Fruit fly (Drosophila melanogaster) whole organism: ENCODE measurements around the gene Muted.

Experiments
- CG8478 ChIP-seq: fragments of >200 bp; optimal IDR thresholded peaks from 2 replicates; lab custom pipeline; 2018; ENCODE audit warnings: inconsistent platforms
- Dll ChIP-seq: fragments of >200 bp; optimal IDR thresholded peaks from 2 replicates; lab custom pipeline; 2017
- EcR ChIP-seq, 2 experiments: fragments of >200 bp; optimal IDR thresholded peaks; 2 replicates each; lab custom pipeline; 2017; ENCODE audit warnings: missing biosample characterization in 2 of 2, missing genetic modification characterization in 2 of 2, missing genetic modification reagents in 2 of 2
- pan ChIP-seq: fragments of >200 bp; optimal IDR thresholded peaks from 2 replicates; lab custom pipeline; 2017
- psq ChIP-seq: fragments of >200 bp; optimal IDR thresholded peaks from 2 replicates; lab custom pipeline; 2017
- usp ChIP-seq: fragments of >200 bp; optimal IDR thresholded peaks from 2 replicates; lab custom pipeline; 2017; ENCODE audit warnings: missing biosample characterization, missing genetic modification characterization, mixed read lengths

Gene Muted

DNA sequence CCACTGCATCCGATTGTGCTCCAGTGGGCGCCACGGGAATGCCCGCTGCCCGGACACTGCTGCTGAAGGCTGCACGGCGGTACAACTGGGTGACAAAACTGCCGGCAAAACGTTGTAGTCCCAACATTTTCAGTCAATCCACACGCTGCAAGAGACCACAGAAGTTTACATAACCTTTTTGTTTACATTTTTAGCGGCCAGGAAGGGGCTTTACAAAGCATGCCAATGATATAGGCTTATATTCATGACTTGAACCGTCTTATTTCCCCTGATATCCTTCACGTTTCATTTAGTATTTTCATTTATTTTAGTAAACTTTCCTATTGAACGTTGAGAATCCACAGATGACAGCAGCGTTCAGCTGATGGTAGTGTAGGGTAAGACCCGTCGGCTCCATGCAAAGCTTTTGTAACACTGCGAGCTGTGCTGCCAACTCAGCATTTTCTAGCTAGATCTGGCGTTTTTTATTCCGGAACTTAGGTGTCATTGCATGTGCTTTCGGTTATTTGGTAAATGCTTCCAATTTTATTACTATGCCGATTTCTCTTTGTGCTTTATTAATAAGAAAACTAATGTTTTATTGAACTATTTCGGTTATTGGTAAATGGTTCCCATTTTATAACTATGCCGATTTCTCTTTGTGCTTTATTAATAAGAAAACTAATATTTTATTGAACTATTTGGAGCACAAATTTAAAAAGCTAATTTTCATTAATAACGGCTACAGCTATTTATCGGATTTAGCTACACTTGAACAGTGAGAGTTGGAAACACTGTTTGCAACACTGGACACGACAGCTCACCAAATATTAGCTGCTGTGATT is 48.3 kb downstream of the Muted start, which contains the start of the genes CG13850 and lqfR:
CG13850 (minus strand) TSS at position 379 of the 824 bp plus-strand sequence.
lqfR (plus strand) TSS at position 765 of the 824 bp plus-strand sequence.
- TF ChIP-seq pan: no peak
- TF ChIP-seq psq (lab: Kevin White, UChicago): no peak
- TF ChIP-seq Dll (lab: Kevin White, UChicago): no peak
- TF ChIP-seq usp (GFP tag; lab: Kevin White, UChicago): no peak
- TF ChIP-seq CG8478 (lab: Kevin White, UChicago): no peak
- TF ChIP-seq EcR (GFP tag; optimal IDR thresholded peaks at IDR 0.05; lab: Kevin White, UChicago): no peak

- TF ChIP-seq Dll (lab: Kevin White, UChicago): no peak
- TF ChIP-seq psq (lab: Kevin White, UChicago): no peak
- no peak for TF ChIP-seq pan
- no peak for TF ChIP-seq usp (GFP tag; lab: Kevin White, UChicago)
- no peak for TF ChIP-seq CG8478 (lab: Kevin White, UChicago)
- TF ChIP-seq EcR (GFP tag; optimal IDR thresholded peaks at IDR 0.05; lab: Kevin White, UChicago): no peak
These were observed 49.6 kb downstream of the Muted start for dm6 chr3R:22411879-22412587.
